Fruit fly (Drosophila melanogaster) S2 (cell line): ENCODE data around the gene CG10337.

Experiments used
- CG8478 ChIP-seq: fragments of >200 bp; optimal IDR thresholded peaks from 2 replicates; lab custom pipeline; 2018
- CTCF ChIP-seq, 2 experiments: fragments of >200 bp; optimal IDR thresholded peaks; 2 replicates each; lab custom pipeline; 2018

DNA sequence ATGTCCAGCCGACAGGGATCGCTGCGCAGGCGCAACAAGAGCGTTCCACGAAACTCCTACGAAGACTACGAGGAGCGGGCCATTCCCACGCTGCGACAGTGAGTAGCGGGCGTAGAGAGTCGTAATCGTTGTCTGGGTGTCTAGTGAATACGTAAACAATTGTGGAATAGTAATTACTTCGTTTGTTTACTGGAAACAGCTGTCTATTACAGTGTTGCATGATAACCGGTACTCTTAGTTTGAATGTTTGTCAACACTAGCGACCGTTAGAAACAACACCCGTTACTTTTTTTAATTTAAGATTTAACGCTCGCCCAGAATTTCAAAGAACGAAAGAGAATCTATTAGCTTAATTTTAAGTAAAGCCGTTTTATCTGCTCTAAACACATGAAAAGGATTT lies 16.7 kb downstream of the CG10337 start, which contains the start of gene CG10165:
- TF ChIP-seq CTCF (optimal IDR thresholded peaks at IDR 0.05; lab: Kevin White, UChicago), result no peak
- TF ChIP-seq CG8478, result no peak
